Worm (Caenorhabditis elegans) whole organism, midembryonic: ENCODE measurements around the gene ccep-97.

Experiments used
- T22C8.4 ChIP-seq: fragments of 200-800 bp; sonication (Bioruptor generic); IDR thresholded peaks from 2 replicates; pipeline ENCODE4 v1.3.6; 2022; ENCODE audit warnings: missing genetic modification characterization, missing compliant biosample characterization
- cog-1 ChIP-seq: sonication (generic microtip); optimal IDR thresholded peaks from 2 replicates; lab custom pipeline; 2016; ENCODE audit warnings: missing genetic modification characterization, missing compliant biosample characterization
- flt-1 ChIP-seq: fragments of 200-800 bp; sonication (Bioruptor generic); IDR thresholded peaks from 2 replicates; pipeline ENCODE4 v1.3.6; 2022; ENCODE audit warnings: missing genetic modification characterization, missing compliant biosample characterization
- klf-2 ChIP-seq: fragments of 200-800 bp; sonication (Bioruptor generic); conservative IDR thresholded peaks from 2 replicates; pipeline ENCODE4 v1.3.6; 2022; ENCODE audit warnings: missing genetic modification reagents, missing genetic modification characterization, missing compliant biosample characterization
- med-1 ChIP-seq: sonication (generic microtip); optimal IDR thresholded peaks from 2 replicates; lab custom pipeline; 2017; ENCODE audit warnings: missing genetic modification characterization, mild to moderate bottlenecking, missing compliant biosample characterization, antibody characterized with exemption, missing genetic modification reagents; ENCODE audit not compliant: insufficient read depth
- ref-1 ChIP-seq: fragments of 200-800 bp; sonication (Bioruptor generic); conservative IDR thresholded peaks from 2 replicates; pipeline ENCODE4 v1.3.6; 2022; ENCODE audit warnings: missing genetic modification reagents, missing genetic modification characterization, missing compliant biosample characterization
- tab-1 ChIP-seq: fragments of 200-800 bp; sonication (Bioruptor generic); IDR thresholded peaks from 2 replicates; pipeline ENCODE4 v1.3.6; 2022; ENCODE audit warnings: missing genetic modification characterization, missing compliant biosample characterization
- ztf-23 ChIP-seq: fragments of 200-800 bp; sonication (Bioruptor generic); IDR thresholded peaks from 2 replicates; pipeline ENCODE4 v1.3.6; 2022; ENCODE audit warnings: missing genetic modification reagents, missing genetic modification characterization, missing compliant biosample characterization
- ztf-29 ChIP-seq: fragments of 200-800 bp; sonication (Bioruptor generic); IDR thresholded peaks from 2 replicates; pipeline ENCODE4 v1.3.6; 2022; ENCODE audit warnings: missing genetic modification reagents, missing genetic modification characterization, missing compliant biosample characterization

The ccep-97 gene

DNA sequence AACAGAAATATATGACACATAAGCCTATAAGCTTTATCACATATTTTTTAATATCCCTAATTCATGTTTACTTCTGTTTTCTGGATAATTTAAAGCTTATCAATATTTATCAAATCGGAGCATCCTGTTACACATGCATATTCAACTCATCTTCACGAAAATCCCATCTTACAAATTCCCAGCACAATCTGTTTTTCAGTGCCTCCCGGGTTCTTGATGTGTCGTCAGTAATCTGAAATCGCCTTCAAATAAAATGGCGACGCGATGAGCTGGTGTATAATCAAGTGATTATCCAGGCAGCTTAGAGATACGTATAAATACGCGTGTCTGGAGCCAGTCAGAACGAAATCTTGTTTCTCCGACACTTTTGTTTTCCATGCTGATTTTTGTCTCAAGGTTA, 32.0 kb upstream of the ccep-97 start:
- no peak for TF ChIP-seq T22C8.4 (GFP tag; lab: Robert Waterston, UW)
- TF ChIP-seq med-1 (GFP tag; lab: Kevin White, UChicago): no peak
- no peak for TF ChIP-seq ztf-23 (GFP tag; lab: Robert Waterston, UW)
- TF ChIP-seq ztf-29 (GFP tag; lab: Robert Waterston, UW): no peak
- TF ChIP-seq tab-1: no peak
- no peak for TF ChIP-seq klf-2 (GFP tag; lab: Robert Waterston, UW)
- TF ChIP-seq cog-1 (tag; lab: Kevin White, UChicago): no peak
- TF ChIP-seq flt-1 (GFP tag; lab: Robert Waterston, UW): no peak
- TF ChIP-seq ref-1: no peak

DNA sequence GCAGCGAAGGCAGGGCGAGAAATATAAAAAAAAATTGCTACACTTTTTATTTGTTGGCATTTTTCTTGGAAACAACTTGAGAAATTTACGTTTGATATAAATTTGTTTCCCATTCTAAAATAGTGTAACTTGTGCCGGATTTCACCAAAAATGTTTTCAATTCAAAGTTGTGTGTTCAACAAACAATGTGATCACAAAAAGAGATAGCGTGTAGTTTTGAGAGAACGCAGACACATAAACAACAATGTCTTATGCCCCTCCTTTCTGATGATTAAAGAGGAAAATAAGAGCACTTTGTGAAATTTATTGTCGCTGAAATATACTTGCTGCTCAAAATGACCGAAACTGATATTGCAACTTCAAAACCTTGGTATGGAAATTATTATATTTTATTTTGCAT, 29.0 kb upstream of the ccep-97 start, which contains the start of gene abhd-5.1:
Gene abhd-5.1, plus strand, starts transcription at position 230 of the 400 bp plus-strand sequence.
- no peak for TF ChIP-seq T22C8.4 (GFP tag; lab: Robert Waterston, UW)

DNA sequence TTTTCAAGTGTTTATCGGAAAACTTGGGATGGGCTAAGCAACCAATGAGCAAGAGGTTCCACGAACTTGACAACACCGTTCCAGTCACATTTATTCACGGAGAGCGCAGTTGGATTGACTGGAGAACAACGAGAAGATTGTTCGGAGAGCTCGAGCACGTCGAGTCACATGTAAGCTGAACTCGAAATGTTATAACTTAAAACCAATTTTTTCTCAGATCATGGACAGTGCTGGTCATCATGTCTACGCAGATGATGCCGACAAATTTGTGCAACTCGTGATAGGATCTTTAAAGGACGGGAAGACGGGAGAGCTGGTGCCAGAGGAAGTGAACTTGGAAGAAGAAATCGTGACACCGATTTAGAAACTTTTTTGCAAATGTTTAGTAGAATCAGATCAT, 28.0 kb upstream of the ccep-97 start:
- TF ChIP-seq ztf-23 (GFP tag; lab: Robert Waterston, UW) (no peak), flt-1 (GFP tag; lab: Robert Waterston, UW) (no peak)

DNA sequence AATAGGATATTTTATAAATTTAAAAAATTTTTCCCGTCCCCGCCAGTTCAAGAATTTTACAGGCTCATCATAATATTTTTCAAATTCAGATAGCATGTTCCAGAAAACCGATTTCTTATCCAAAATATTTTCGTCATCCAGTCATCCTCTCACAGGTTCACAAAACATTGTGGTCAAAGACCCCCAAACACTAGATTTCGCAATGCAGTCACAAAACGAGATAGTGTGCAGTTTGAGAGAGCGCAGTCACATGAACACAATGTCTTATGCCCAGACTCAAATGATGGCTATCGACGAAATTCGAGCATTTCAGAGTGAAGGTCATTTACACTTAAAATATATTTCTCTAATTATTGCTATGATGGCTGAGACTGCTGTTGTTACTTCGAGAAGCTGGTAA, 26.1 kb upstream of the ccep-97 start, which contains the start of gene abhd-5.2:
Gene abhd-5.2, plus strand, starts transcription at position 95 of the 400 bp plus-strand sequence.
- TF ChIP-seq ztf-29 (GFP tag; lab: Robert Waterston, UW) (no peak), tab-1 (no peak)

DNA sequence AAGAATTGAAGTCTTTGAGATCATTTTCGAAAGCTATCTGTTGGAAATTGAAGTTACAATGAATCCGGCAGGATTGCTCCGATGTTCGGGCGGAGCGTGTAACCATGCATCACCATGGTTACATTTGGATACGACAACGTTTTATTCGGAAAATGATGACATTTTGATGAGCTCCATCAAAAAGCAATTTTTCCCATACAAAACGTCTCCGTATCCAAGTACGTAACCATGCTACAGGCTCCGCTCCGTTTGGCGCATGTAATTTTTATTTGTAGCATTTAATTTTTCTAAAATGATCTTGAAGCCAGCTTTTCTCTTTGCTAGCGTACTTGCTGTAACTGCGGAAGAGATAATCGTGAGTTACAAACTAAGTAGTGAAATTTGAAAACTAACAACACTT, 24.1 kb upstream of the ccep-97 start, which contains the start of the genes cwp-2 and cwp-3:
Gene cwp-2, minus strand, starts transcription at position 101 of the 400 bp plus-strand sequence.
Gene cwp-3, plus strand, starts transcription at position 293 of the 400 bp plus-strand sequence.
- TF ChIP-seq ztf-23 (GFP tag; lab: Robert Waterston, UW) (no peak), tab-1 (no peak), T22C8.4 (GFP tag; lab: Robert Waterston, UW) (no peak)

DNA sequence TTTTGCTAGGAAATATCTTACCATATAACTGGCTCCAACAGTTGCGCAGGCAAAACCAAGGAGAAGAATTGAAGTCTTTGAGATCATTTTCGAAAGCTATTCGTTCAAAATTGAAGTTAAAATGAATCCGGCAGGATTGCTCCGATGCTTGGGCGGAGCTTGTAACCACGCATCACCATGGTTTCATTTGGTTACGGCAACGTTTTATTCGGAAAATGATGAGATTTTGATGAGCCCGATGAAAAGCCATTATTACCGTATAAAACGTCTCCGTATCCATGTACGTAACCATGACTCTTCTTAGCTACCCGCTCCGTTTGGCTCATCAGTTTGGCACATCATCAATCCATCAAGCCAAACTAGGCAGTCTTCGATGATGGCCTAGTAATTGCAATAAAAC, 22.7 kb upstream of the ccep-97 start, which contains the start of gene cwp-1:
Gene cwp-1, minus strand, starts transcription at position 101 of the 400 bp plus-strand sequence.
- TF ChIP-seq flt-1 (GFP tag; lab: Robert Waterston, UW) (no peak), cog-1 (tag; lab: Kevin White, UChicago) (no peak), ztf-23 (GFP tag; lab: Robert Waterston, UW) (no peak), klf-2 (GFP tag; lab: Robert Waterston, UW) (no peak), T22C8.4 (GFP tag; lab: Robert Waterston, UW) (no peak), ref-1 (no peak), ztf-29 (GFP tag; lab: Robert Waterston, UW) (no peak), med-1 (GFP tag; lab: Kevin White, UChicago) (no peak), tab-1 (no peak)

DNA sequence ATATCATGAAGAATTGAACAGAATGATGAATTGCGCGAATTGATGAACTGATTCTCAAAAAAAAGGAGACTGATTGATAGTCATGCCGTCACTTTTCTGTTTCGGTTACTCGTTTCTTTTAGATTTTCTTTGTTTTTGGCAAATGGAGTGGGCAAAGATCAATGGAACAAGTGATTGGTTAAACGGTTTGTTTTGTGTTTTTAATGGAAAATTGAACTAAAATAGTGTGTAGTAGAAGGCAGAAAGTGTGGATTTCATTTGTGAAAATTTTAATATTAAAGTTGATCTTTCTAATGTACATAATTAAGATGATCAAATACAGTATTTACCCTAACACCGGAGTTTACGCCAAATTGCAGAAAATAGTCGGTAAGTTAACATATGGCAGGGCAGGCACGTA, 21.4 kb upstream of the ccep-97 start, which contains the start of gene nas-9:
Gene nas-9, minus strand, starts transcription at position 101 of the 400 bp plus-strand sequence.
- no peak for TF ChIP-seq klf-2 (GFP tag; lab: Robert Waterston, UW)

DNA sequence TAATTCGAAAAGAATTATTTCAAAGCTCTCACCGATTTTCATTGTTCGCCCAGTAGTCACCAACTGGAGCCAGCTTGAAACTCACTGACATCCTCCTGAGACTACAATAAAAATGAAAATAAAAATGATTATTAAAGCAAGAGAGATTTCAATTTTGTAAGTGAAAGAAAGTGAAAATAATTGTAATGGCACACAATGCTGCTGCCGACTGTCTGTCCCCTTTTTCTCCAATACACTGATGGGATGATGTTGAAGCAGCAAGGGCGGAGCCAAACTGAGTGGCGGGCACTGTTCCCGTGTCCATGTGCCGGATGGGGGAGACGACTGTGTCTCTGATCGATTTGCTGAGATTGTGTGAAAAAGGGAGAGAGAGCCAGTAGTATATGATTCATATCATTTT, 15.8 kb upstream of the ccep-97 start, which contains the start of gene C37H5.14:
Gene C37H5.14, minus strand, starts transcription at position 101 of the 400 bp plus-strand sequence.
- TF ChIP-seq klf-2 (GFP tag; lab: Robert Waterston, UW): no peak
- TF ChIP-seq flt-1 (GFP tag; lab: Robert Waterston, UW): no peak
- TF ChIP-seq T22C8.4 (GFP tag; lab: Robert Waterston, UW): no peak
- TF ChIP-seq med-1 (GFP tag; lab: Kevin White, UChicago): no peak
- no peak for TF ChIP-seq ref-1
- TF ChIP-seq cog-1 (tag; lab: Kevin White, UChicago): no peak
- no peak for TF ChIP-seq ztf-29 (GFP tag; lab: Robert Waterston, UW)
- no peak for TF ChIP-seq ztf-23 (GFP tag; lab: Robert Waterston, UW)
- no peak for TF ChIP-seq tab-1

DNA sequence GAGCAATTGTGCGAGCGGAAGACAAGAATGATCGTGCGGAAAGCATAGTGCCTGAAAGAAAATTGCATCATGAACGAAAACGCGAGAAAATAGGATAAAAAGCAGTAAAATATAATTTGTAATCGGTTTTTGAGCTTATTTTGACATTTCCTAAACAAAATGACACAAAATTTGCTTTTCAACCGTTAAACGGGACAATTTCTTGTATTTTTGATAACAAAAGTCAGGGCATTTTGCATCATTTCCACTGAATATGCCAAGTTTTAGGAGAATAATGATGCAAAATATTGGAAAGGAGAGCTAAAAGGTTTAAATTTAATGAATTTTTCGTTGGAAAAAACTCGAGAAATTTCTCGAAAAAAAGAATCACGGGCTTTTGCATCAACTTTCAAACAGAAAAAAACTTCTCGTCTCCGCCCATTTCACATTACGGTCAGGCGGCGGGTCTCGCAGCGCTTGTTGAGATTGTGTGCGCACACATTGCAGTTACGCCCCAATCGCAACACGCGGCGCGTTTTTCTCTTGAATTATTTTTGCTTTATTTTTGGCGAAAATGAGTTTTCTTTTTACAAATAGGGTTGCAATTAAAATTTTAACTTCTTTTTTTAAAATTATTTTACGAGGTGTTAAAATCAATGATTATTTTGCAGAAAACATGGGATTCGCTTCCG, 8.4 kb upstream of the ccep-97 start, which contains the start of the genes hsp-6 and C37H5.5:
Gene hsp-6, minus strand, starts transcription at position 51 of the 671 bp plus-strand sequence.
Gene C37H5.5, plus strand, starts transcription at position 651 of the 671 bp plus-strand sequence.
- TF ChIP-seq cog-1 (tag; lab: Kevin White, UChicago) (peak; percentile 40), tab-1 (no peak), flt-1 (GFP tag; lab: Robert Waterston, UW) (0 out of 2 replicates have a peak, but pooled peaks have one; percentile 55), ztf-23 (GFP tag; lab: Robert Waterston, UW) (peak; percentile 43; the same call in 1 of the 2 replicates), med-1 (GFP tag; lab: Kevin White, UChicago) (no peak)

DNA sequence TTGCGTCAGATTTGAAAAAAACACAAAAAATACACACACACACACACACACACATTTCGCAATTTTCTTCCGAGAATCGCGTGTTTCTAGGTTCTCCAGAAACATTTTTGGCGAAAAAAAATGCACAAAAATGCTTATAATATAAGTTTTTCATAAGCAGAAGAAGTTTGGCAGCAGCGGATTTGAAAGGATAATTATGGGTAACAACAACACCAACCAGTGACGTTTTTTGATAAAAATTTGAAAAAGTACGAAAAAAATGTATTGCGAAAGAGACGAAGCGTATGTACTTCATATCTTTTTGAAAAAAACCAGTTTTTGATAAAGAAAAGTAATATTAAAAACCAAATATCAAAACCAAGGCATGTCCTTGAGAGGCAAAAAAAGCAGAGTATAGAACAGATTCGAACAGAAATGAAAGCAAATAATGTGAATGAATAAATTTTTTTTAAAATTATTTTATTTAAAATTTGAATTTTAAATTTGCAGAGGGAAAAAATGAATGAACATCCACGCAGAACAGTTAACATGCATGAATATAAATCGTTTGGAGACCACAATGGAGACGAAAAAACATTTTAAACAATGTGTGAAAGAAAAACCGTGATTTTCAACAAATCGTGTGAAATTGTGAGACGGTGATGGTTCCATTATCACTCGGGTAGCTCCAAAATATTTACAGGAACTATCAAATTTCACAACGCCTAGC, 5.4 kb upstream of the ccep-97 start:
- TF ChIP-seq ref-1 (no peak), cog-1 (tag; lab: Kevin White, UChicago) (no peak), flt-1 (GFP tag; lab: Robert Waterston, UW) (no peak), ztf-29 (GFP tag; lab: Robert Waterston, UW) (no peak), T22C8.4 (GFP tag; lab: Robert Waterston, UW) (no peak), klf-2 (GFP tag; lab: Robert Waterston, UW) (no peak), ztf-23 (GFP tag; lab: Robert Waterston, UW) (no peak), tab-1 (no peak), med-1 (GFP tag; lab: Kevin White, UChicago) (no peak)
